Worm (Caenorhabditis elegans): ENCODE data around the gene clec-207.

clec-207 gene

DNA sequence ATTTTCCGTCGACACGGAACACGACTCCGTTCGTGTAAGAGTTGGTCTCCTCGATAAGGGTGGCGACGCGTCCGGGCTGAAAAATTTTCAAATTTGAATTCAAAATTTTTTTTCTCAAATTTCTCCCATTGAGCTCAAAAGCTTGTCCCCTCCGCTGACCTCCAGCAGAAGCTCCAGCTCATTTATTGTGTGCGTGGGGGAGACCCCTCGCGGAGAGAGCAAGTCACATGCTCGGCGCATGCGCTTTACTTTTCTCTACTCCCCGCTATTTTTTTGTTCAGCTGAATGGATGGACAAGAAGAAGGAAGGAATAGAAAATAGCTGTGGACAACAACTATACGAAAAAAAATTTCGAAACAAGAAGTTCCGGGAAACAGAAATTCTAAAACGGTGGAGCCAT lies 37.6 kb downstream of the clec-207 start (continued):
- TF ChIP-seq nhr-28 (tag; optimal IDR thresholded peaks at IDR 0.05): no peak
- no peak for TF ChIP-seq lin-39 (tag; optimal IDR thresholded peaks at IDR 0.05)
- TF ChIP-seq lsy-2 (tag; optimal IDR thresholded peaks at IDR 0.05): peak; percentile 60 to 72
- TF ChIP-seq Y116A8C.19 (tag; optimal IDR thresholded peaks at IDR 0.05; ENCODE audit: borderline replicate concordance): no peak
- TF ChIP-seq jun-1 (tag; optimal IDR thresholded peaks at IDR 0.05): peak; percentile 2
- TF ChIP-seq egl-13 (tag; optimal IDR thresholded peaks at IDR 0.05): peak; percentile 70
- no peak for TF ChIP-seq pqm-1 (tag; optimal IDR thresholded peaks at IDR 0.05)
- TF ChIP-seq elt-3 (tag; optimal IDR thresholded peaks at IDR 0.05): no peak
- peak; percentile 44; the same call in 1 of the 2 replicates for TF ChIP-seq mab-9 (GFP tag; IDR thresholded peaks at IDR 0.05)
- peak; percentile 64 for TF ChIP-seq dsc-1 (tag; optimal IDR thresholded peaks at IDR 0.05)
- no peak for TF ChIP-seq elt-2 (tag; optimal IDR thresholded peaks at IDR 0.05)
- no peak for TF ChIP-seq hlh-4 (tag; optimal IDR thresholded peaks at IDR 0.05)
- peak; percentile 71 for TF ChIP-seq mep-1 (tag; optimal IDR thresholded peaks at IDR 0.05)

DNA sequence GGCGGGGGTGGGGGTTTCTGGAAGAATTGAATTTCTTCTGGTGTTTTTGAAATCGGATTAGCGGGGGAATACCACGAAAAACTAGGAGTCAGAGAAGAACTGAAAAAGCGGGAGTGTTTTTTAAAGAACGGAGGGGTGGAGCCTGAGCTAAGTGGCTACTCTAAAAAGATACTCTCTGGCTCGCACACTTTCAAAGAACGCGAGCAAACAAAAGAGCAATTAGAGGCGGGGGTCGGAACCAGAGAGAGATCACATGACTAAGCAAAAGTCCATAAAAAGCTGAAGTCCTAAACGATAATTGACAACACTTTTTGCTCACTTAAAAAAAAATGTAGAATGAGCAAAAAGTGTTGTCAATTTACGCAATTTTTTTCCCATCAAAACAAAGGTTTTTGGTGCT lies 38.5 kb downstream of the clec-207 start:
- no peak for TF ChIP-seq ztf-4 (tag; optimal IDR thresholded peaks at IDR 0.05)
- peak; percentile 9 to 18 for TF ChIP-seq lsy-2 (tag; optimal IDR thresholded peaks at IDR 0.05)
- TF ChIP-seq snpc-4 (tag; optimal IDR thresholded peaks at IDR 0.05): no peak
- no peak for TF ChIP-seq irx-1 (tag; optimal IDR thresholded peaks at IDR 0.05)
- TF ChIP-seq dpl-1 (GFP tag; optimal IDR thresholded peaks at IDR 0.05): peak in 1 of 3 experiments; percentile 7
- peak; percentile 26 for TF ChIP-seq unc-86 (tag; optimal IDR thresholded peaks at IDR 0.05)
- TF ChIP-seq efl-1 (optimal IDR thresholded peaks at IDR 0.05): no peak
- no peak for TF ChIP-seq efl-1 (GFP tag; optimal IDR thresholded peaks at IDR 0.05 in 1 of 2)
- TF ChIP-seq lin-39 (tag; optimal IDR thresholded peaks at IDR 0.05): no peak
- peak; percentile 47 for TF ChIP-seq tbx-2 (tag; optimal IDR thresholded peaks at IDR 0.05)
- TF ChIP-seq egl-27 (tag; optimal IDR thresholded peaks at IDR 0.05): no peak
- peak; percentile 25 for TF ChIP-seq fkh-8 (tag; optimal IDR thresholded peaks at IDR 0.05)
- TF ChIP-seq ces-1 (GFP tag; optimal IDR thresholded peaks at IDR 0.05): no peak
- TF ChIP-seq sox-4 (tag; optimal IDR thresholded peaks at IDR 0.05): no peak
- TF ChIP-seq nhr-84 (tag; optimal IDR thresholded peaks at IDR 0.05): no peak
- no peak for TF ChIP-seq ztf-11 (tag; optimal IDR thresholded peaks at IDR 0.05)
- TF ChIP-seq isw-1 (GFP tag; IDR thresholded peaks at IDR 0.05): no peak
- TF ChIP-seq rnt-1 (tag; optimal IDR thresholded peaks at IDR 0.05): peak; percentile 10
- TF ChIP-seq pax-3 (tag; optimal IDR thresholded peaks at IDR 0.05): no peak
- peak; percentile 30 for TF ChIP-seq nhr-47 (tag; optimal IDR thresholded peaks at IDR 0.05)
- no peak for TF ChIP-seq swsn-7 (tag; optimal IDR thresholded peaks at IDR 0.05)
- TF ChIP-seq xbp-1 (tag; optimal IDR thresholded peaks at IDR 0.05): no peak
- TF ChIP-seq nhr-12 (tag; optimal IDR thresholded peaks at IDR 0.05): no peak
- no peak for TF ChIP-seq nhr-90 (tag; optimal IDR thresholded peaks at IDR 0.05; ENCODE audit: poor library complexity)
- TF ChIP-seq lin-14 (GFP tag; optimal IDR thresholded peaks at IDR 0.05): peak; percentile 92
- TF ChIP-seq jun-1 (tag; optimal IDR thresholded peaks at IDR 0.05): no peak
- TF ChIP-seq hlh-17 (GFP tag; optimal IDR thresholded peaks at IDR 0.05; ENCODE audit: borderline replicate concordance): no peak
- no peak for TF ChIP-seq F16B12.6 (tag; optimal IDR thresholded peaks at IDR 0.05)
- TF ChIP-seq tlp-1 (tag; optimal IDR thresholded peaks at IDR 0.05): no peak
- TF ChIP-seq mef-2 (tag; optimal IDR thresholded peaks at IDR 0.05): no peak
- no peak for TF ChIP-seq lin-35 (GFP tag; optimal IDR thresholded peaks at IDR 0.05)
- TF ChIP-seq ets-5 (GFP tag; IDR thresholded peaks at IDR 0.05): no peak
- TF ChIP-seq nhr-71 (tag; optimal IDR thresholded peaks at IDR 0.05): peak; percentile 51
- no peak for TF ChIP-seq hpl-2 (GFP tag; optimal IDR thresholded peaks at IDR 0.05)
- no peak for TF ChIP-seq lir-3 (tag; optimal IDR thresholded peaks at IDR 0.05; ENCODE audit: poor library complexity)
- no peak for TF ChIP-seq pqm-1 (tag; optimal IDR thresholded peaks at IDR 0.05)
- no peak for TF ChIP-seq skn-1 (tag; optimal IDR thresholded peaks at IDR 0.05)
- peak in 1 of 3 experiments; percentile 8 for TF ChIP-seq ceh-82 (tag; optimal IDR thresholded peaks at IDR 0.05)
- peak; percentile 12 for TF ChIP-seq dsc-1 (tag; optimal IDR thresholded peaks at IDR 0.05)
- TF ChIP-seq nhr-11 (tag; optimal IDR thresholded peaks at IDR 0.05): no peak
- no peak for TF ChIP-seq pag-3 (tag; optimal IDR thresholded peaks at IDR 0.05; ENCODE audit: borderline replicate concordance, insufficient read depth)
- peak; percentile 26 for TF ChIP-seq nhr-19 (GFP tag; conservative IDR thresholded peaks at IDR 0.05)

Measured in whole organism, L1 larva.